Worm (Caenorhabditis elegans): ENCODE results near the gene ZK697.1.

DNA sequence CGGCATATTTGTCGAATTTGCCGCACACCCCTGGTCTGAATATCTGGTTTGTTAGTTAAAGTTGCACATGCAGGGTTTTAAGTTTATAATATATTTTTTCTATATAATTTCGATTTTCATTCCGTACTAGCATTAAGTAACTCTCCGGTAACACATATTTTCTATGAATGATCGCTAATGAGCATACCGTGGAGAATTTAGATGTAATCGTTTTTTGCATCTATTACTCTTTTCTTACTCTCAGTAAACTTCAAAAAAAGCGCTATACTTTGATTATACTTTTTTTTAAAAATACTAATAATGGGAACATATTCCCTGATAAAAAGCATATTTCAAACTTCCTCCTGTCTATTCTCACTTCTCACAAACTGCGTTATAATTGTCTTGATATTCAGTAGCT, 18.0 kb upstream of the ZK697.1 start, which contains the start of gene str-160:
- no peak for TF ChIP-seq flt-1 (GFP tag; IDR thresholded peaks at IDR 0.05)
- TF ChIP-seq med-1 (GFP tag; optimal IDR thresholded peaks at IDR 0.05; ENCODE audit: insufficient read depth), result no peak
- no peak for TF ChIP-seq T22C8.4 (GFP tag; IDR thresholded peaks at IDR 0.05)
- TF ChIP-seq ztf-23 (GFP tag; IDR thresholded peaks at IDR 0.05), result no peak
- TF ChIP-seq ref-1 (GFP tag; conservative IDR thresholded peaks at IDR 0.05), result no peak

All from whole organism, midembryonic.